Worm (Caenorhabditis elegans) whole organism, young adult: ENCODE measurements around the gene sra-11.
A peak's percentile ranks its signal among the peaks of the same experiment; 100 is the strongest.

Source experiments
- B0035.1 ChIP-seq: sonication (generic microtip); optimal IDR thresholded peaks from 2 replicates; lab custom pipeline; 2016; ENCODE audit warnings: missing genetic modification characterization, mild to moderate bottlenecking, missing compliant biosample characterization, missing genotype, missing genetic modification reagents
- B0336.3 ChIP-seq: fragments of 200-800 bp; sonication (Bioruptor generic); IDR thresholded peaks from 2 replicates; pipeline ENCODE4 v1.3.6; 2022; ENCODE audit warnings: missing genetic modification characterization, missing compliant biosample characterization
- F39B2.1 ChIP-seq: fragments of 200-800 bp; sonication (Bioruptor generic); IDR thresholded peaks from 2 replicates; pipeline ENCODE4 v1.3.6; 2022; ENCODE audit warnings: missing genetic modification reagents, missing genetic modification characterization, missing compliant biosample characterization
- F49E8.2 ChIP-seq: sonication (generic microtip); optimal IDR thresholded peaks from 3 replicates; lab custom pipeline; 2017; ENCODE audit warnings: missing genetic modification characterization, mild to moderate bottlenecking, missing compliant biosample characterization, antibody characterized with exemption, moderate library complexity; ENCODE audit not compliant: insufficient read depth
- F55B11.4 ChIP-seq: sonication (generic microtip); optimal IDR thresholded peaks from 2 replicates; lab custom pipeline; 2016; ENCODE audit warnings: missing compliant biosample characterization, missing genetic modification characterization, borderline replicate concordance; ENCODE audit not compliant: insufficient read depth
- F57A8.1 ChIP-seq: fragments of 200-800 bp; sonication (Bioruptor generic); optimal IDR thresholded peaks from 2 replicates; lab custom pipeline; 2018; ENCODE audit warnings: mild to moderate bottlenecking, missing genetic modification characterization, moderate library complexity, missing compliant biosample characterization
- K12H6.12 ChIP-seq: fragments of 200-800 bp; sonication (Bioruptor generic); optimal IDR thresholded peaks from 2 replicates; lab custom pipeline; 2018; ENCODE audit warnings: mild to moderate bottlenecking, missing genetic modification characterization, missing compliant biosample characterization
- T07F8.4 ChIP-seq: sonication (generic microtip); optimal IDR thresholded peaks from 2 replicates; lab custom pipeline; 2016; ENCODE audit warnings: mild to moderate bottlenecking, missing genetic modification characterization, moderate library complexity, missing compliant biosample characterization
- Y53F4B.3 ChIP-seq: fragments of 200-800 bp; sonication (Bioruptor generic); IDR thresholded peaks from 2 replicates; pipeline ENCODE4 v1.3.6; 2022; ENCODE audit warnings: missing genetic modification reagents, missing genetic modification characterization, missing compliant biosample characterization
- Y53G8AR.9 ChIP-seq: fragments of 200-800 bp; sonication (Bioruptor generic); conservative IDR thresholded peaks from 2 replicates; pipeline ENCODE4 v1.3.6; 2022; ENCODE audit warnings: missing genetic modification reagents, missing genetic modification characterization, missing compliant biosample characterization
- Y67H2A.10 ChIP-seq: fragments of 200-800 bp; sonication (Bioruptor generic); conservative IDR thresholded peaks from 2 replicates; pipeline ENCODE4 v1.3.6; 2022; ENCODE audit warnings: missing genetic modification reagents, missing genetic modification characterization, missing compliant biosample characterization
- ama-1 ChIP-seq, 3 experiments: fragments of 150-350 bp in 1 of 3; sonication (generic microtip) in 2 of 3; optimal IDR thresholded peaks; 2 replicates each; lab custom pipeline; 2014 to 2018; ENCODE audit warnings: missing biosample characterization in 2 of 3, missing genetic modification characterization in 2 of 3, missing genetic modification reagents in 2 of 3
- aptf-2 ChIP-seq: fragments of 200-800 bp; sonication (Bioruptor generic); conservative IDR thresholded peaks from 2 replicates; pipeline ENCODE4 v1.3.6; 2022; ENCODE audit warnings: missing genetic modification reagents, missing genetic modification characterization, missing compliant biosample characterization
- attf-3 ChIP-seq: fragments of 200-800 bp; sonication (Bioruptor generic); conservative IDR thresholded peaks from 2 replicates; pipeline ENCODE4 v1.3.6; 2022; ENCODE audit warnings: missing genetic modification reagents, missing genetic modification characterization, missing compliant biosample characterization
- attf-5 ChIP-seq: fragments of 200-800 bp; sonication (Bioruptor generic); optimal IDR thresholded peaks from 2 replicates; lab custom pipeline; 2018; ENCODE audit warnings: mild to moderate bottlenecking, missing genetic modification characterization, missing compliant biosample characterization
- bed-1 ChIP-seq: fragments of 200-800 bp; sonication (Bioruptor generic); IDR thresholded peaks from 2 replicates; pipeline ENCODE4 v1.3.6; 2022; ENCODE audit warnings: missing genetic modification reagents, missing genetic modification characterization, missing compliant biosample characterization
- bed-2 ChIP-seq: fragments of 200-800 bp; sonication (Bioruptor generic); IDR thresholded peaks from 2 replicates; pipeline ENCODE4 v1.3.6; 2022; ENCODE audit warnings: missing genetic modification reagents, missing genetic modification characterization, missing compliant biosample characterization
- cebp-1 ChIP-seq, 2 experiments: fragments of 200-800 bp in 1 of 2; sonication (Bioruptor generic) in 1 of 2; sonication (generic microtip) in 1 of 2; IDR thresholded peaks in 1 of 2; optimal IDR thresholded peaks in 1 of 2; 2 replicates each; pipeline versions ENCODE4 v1.3.6 to Lab custom; 2017 to 2022; ENCODE audit warnings: missing compliant biosample characterization in 2 of 2, missing genetic modification characterization in 2 of 2, mild to moderate bottlenecking in 1 of 2, missing genetic modification reagents in 1 of 2, moderate library complexity in 1 of 2
- ceh-79 ChIP-seq: sonication (generic microtip); optimal IDR thresholded peaks from 2 replicates; lab custom pipeline; 2017; ENCODE audit warnings: mild to moderate bottlenecking, missing genetic modification characterization, missing compliant biosample characterization
- ceh-91 ChIP-seq: fragments of 200-800 bp; sonication (Bioruptor generic); IDR thresholded peaks from 2 replicates; pipeline ENCODE4 v1.3.6; 2022; ENCODE audit warnings: missing genetic modification reagents, missing genetic modification characterization, missing compliant biosample characterization
- efl-1 ChIP-seq: fragments of 150-350 bp; optimal IDR thresholded peaks from 2 replicates; lab custom pipeline; 2014; ENCODE audit warnings: missing biosample characterization, missing genetic modification reagents, missing genetic modification characterization
- egl-18 ChIP-seq: fragments of 200-800 bp; sonication (Bioruptor generic); IDR thresholded peaks from 2 replicates; pipeline ENCODE4 v1.3.6; 2022; ENCODE audit warnings: missing genetic modification reagents, missing genetic modification characterization, missing compliant biosample characterization
- egl-44 ChIP-seq: fragments of 200-800 bp; sonication (Bioruptor generic); IDR thresholded peaks from 2 replicates; pipeline ENCODE4 v1.3.6; 2022; ENCODE audit warnings: missing genetic modification reagents, missing genetic modification characterization, missing compliant biosample characterization
- fkh-3 ChIP-seq: sonication (generic microtip); optimal IDR thresholded peaks from 2 replicates; lab custom pipeline; 2016; ENCODE audit warnings: mild to moderate bottlenecking, missing genetic modification characterization, missing compliant biosample characterization
- hmg-1.2 ChIP-seq: fragments of 200-800 bp; sonication (Bioruptor generic); IDR thresholded peaks from 2 replicates; pipeline ENCODE4 v1.3.6; 2022; ENCODE audit warnings: missing genetic modification reagents, missing genetic modification characterization, missing compliant biosample characterization
- hrde-1 ChIP-seq: sonication (generic microtip); optimal IDR thresholded peaks from 2 replicates; lab custom pipeline; 2016; ENCODE audit warnings: missing genetic modification characterization, mild to moderate bottlenecking, missing compliant biosample characterization, moderate library complexity, missing genotype, missing genetic modification reagents, borderline replicate concordance
- hsf-1 ChIP-seq: fragments of 200-800 bp; sonication (Bioruptor generic); IDR thresholded peaks from 2 replicates; pipeline ENCODE4 v1.3.6; 2022; ENCODE audit warnings: missing genetic modification reagents, missing genetic modification characterization, missing compliant biosample characterization
- lag-1 ChIP-seq: fragments of 200-800 bp; sonication (Bioruptor generic); IDR thresholded peaks from 2 replicates; pipeline ENCODE4 v1.3.6; 2022; ENCODE audit warnings: missing genetic modification reagents, missing genetic modification characterization, missing compliant biosample characterization
- let-607 ChIP-seq, 2 experiments: fragments of 200-800 bp in 1 of 2; sonication (Bioruptor generic) in 1 of 2; sonication (generic microtip) in 1 of 2; optimal IDR thresholded peaks; 2 replicates each; lab custom pipeline; 2016 to 2018; ENCODE audit warnings: mild to moderate bottlenecking in 2 of 2, missing compliant biosample characterization in 2 of 2, missing genetic modification characterization in 2 of 2, moderate library complexity in 2 of 2, missing genotype in 1 of 2
- lin-40 ChIP-seq: sonication (generic microtip); optimal IDR thresholded peaks from 2 replicates; lab custom pipeline; 2016; ENCODE audit warnings: missing genetic modification characterization, mild to moderate bottlenecking, missing compliant biosample characterization, missing genotype, missing genetic modification reagents
- madf-3 ChIP-seq: fragments of 200-800 bp; sonication (Bioruptor generic); IDR thresholded peaks from 2 replicates; pipeline ENCODE4 v1.3.6; 2022; ENCODE audit warnings: missing genetic modification reagents, missing genetic modification characterization, missing compliant biosample characterization
- nhr-179 ChIP-seq: sonication (generic microtip); optimal IDR thresholded peaks from 2 replicates; lab custom pipeline; 2016; ENCODE audit warnings: mild to moderate bottlenecking, missing genetic modification characterization, missing compliant biosample characterization
- nhr-27 ChIP-seq: fragments of 200-800 bp; sonication (Bioruptor generic); optimal IDR thresholded peaks from 2 replicates; lab custom pipeline; 2018; ENCODE audit warnings: mild to moderate bottlenecking, missing genetic modification characterization, moderate library complexity, missing compliant biosample characterization
- pha-4 ChIP-seq: fragments of 150-350 bp; sonication (generic microtip); optimal IDR thresholded peaks from 2 replicates; lab custom pipeline; 2014; ENCODE audit warnings: missing biosample characterization, missing genetic modification reagents, missing genetic modification characterization
- rec-8 ChIP-seq, 2 experiments: sonication (generic microtip); optimal IDR thresholded peaks; 2 replicates each; lab custom pipeline; 2016; ENCODE audit warnings: mild to moderate bottlenecking in 2 of 2, missing genetic modification characterization in 2 of 2, missing genetic modification reagents in 2 of 2, missing genotype in 2 of 2, missing biosample characterization in 1 of 2, missing compliant biosample characterization in 1 of 2, moderate library complexity in 1 of 2
- repo-1 ChIP-seq: sonication (generic microtip); optimal IDR thresholded peaks from 2 replicates; lab custom pipeline; 2017; ENCODE audit warnings: mild to moderate bottlenecking, missing genetic modification characterization, missing compliant biosample characterization
- snpc-4 ChIP-seq, 5 experiments: fragments of 150-350 bp in 1 of 5; sonication (generic microtip) in 4 of 5; optimal IDR thresholded peaks; 2 replicates each; lab custom pipeline; 2014 to 2018; ENCODE audit warnings: missing genetic modification characterization in 5 of 5, missing biosample characterization in 3 of 5, antibody characterized with exemption in 2 of 5, mild to moderate bottlenecking in 2 of 5, missing compliant biosample characterization in 2 of 5, missing genotype in 2 of 5, moderate library complexity in 2 of 5, missing genetic modification reagents in 1 of 5
- tbp1 ChIP-seq: fragments of 200-800 bp; sonication (Bioruptor generic); optimal IDR thresholded peaks from 2 replicates; lab custom pipeline; 2018; ENCODE audit warnings: mild to moderate bottlenecking, missing genetic modification characterization, missing compliant biosample characterization
- tlf-1 ChIP-seq: fragments of 200-800 bp; sonication (Bioruptor generic); optimal IDR thresholded peaks from 2 replicates; lab custom pipeline; 2018; ENCODE audit warnings: mild to moderate bottlenecking, missing genetic modification characterization, missing compliant biosample characterization
- unc-62 ChIP-seq: fragments of 150-350 bp; optimal IDR thresholded peaks from 2 replicates; lab custom pipeline; 2014; ENCODE audit warnings: missing biosample characterization, missing genetic modification reagents, missing genetic modification characterization
- ztf-18 ChIP-seq: sonication (generic microtip); optimal IDR thresholded peaks from 2 replicates; lab custom pipeline; 2016; ENCODE audit warnings: missing genotype, mild to moderate bottlenecking, missing genetic modification characterization, missing compliant biosample characterization
- ztf-26 ChIP-seq: sonication (generic microtip); optimal IDR thresholded peaks from 2 replicates; lab custom pipeline; 2017; ENCODE audit warnings: missing genetic modification characterization, missing compliant biosample characterization
- ztf-28 ChIP-seq: fragments of 200-800 bp; sonication (Bioruptor generic); IDR thresholded peaks from 2 replicates; pipeline ENCODE4 v1.3.6; 2022; ENCODE audit warnings: missing genetic modification reagents, missing genetic modification characterization, missing compliant biosample characterization

The sra-11 gene

ce11 chrII:10870698-10871097, 39.4 kb downstream of the sra-11 start (continued):
- TF ChIP-seq hrde-1, result peak; percentile 48
- TF ChIP-seq madf-3, result no peak
- TF ChIP-seq bed-1 (GFP tag; lab: Robert Waterston, UW), result no peak

ce11 chrII:10868670-10869246, 41.4 kb downstream of the sra-11 start, which contains the start of the genes gmps-1 and cap-2:
TSS of gene gmps-1 (minus strand) at chrII:10868720.
TSS of gene cap-2 (plus strand) at chrII:10869196.
- TF ChIP-seq F49E8.2 (tag; lab: Kevin White, UChicago), result peak; percentile 85
- TF ChIP-seq ztf-18 (tag; lab: Kevin White, UChicago), result peak; percentile 71
- no peak for TF ChIP-seq nhr-27 (tag; lab: Kevin White, UChicago)
- TF ChIP-seq efl-1 (GFP tag; lab: Kevin White, UChicago), result peak; percentile 45
- TF ChIP-seq let-607 (tag; optimal IDR thresholded peaks at IDR 0.05; lab: Kevin White, UChicago), result peak; percentile 55 to 85
- peak; percentile 82 for TF ChIP-seq ceh-91
- peak; percentile 54 for TF ChIP-seq B0035.1 (tag; lab: Kevin White, UChicago)
- TF ChIP-seq lag-1, result peak; percentile 88; the same call in 1 of the 2 replicates
- TF ChIP-seq tbp1, result peak; percentile 74
- peak; percentile 80 for TF ChIP-seq hsf-1
- 0 out of 2 replicates have a peak, but pooled peaks have one; percentile 14 for TF ChIP-seq Y53F4B.3 (GFP tag; lab: Robert Waterston, UW)
- no peak for TF ChIP-seq fkh-3 (tag; lab: Kevin White, UChicago)
- peak; percentile 92 for TF ChIP-seq madf-3
- TF ChIP-seq ama-1 (optimal IDR thresholded peaks at IDR 0.05; lab: Kevin White, UChicago), result no peak
- TF ChIP-seq ama-1 (GFP tag; optimal IDR thresholded peaks at IDR 0.05; lab: Kevin White, UChicago), result peak in 1 of 2 experiments; percentile 62
- no peak for TF ChIP-seq unc-62 (GFP tag; lab: Kevin White, UChicago)
- peak; percentile 95 for TF ChIP-seq cebp-1 (GFP tag; IDR thresholded peaks at IDR 0.05; lab: Robert Waterston, UW)
- peak; percentile 98 for TF ChIP-seq cebp-1 (tag; optimal IDR thresholded peaks at IDR 0.05; lab: Kevin White, UChicago)
- TF ChIP-seq F39B2.1 (GFP tag; lab: Robert Waterston, UW), result peak; percentile 30; the same call in 1 of the 2 replicates
- TF ChIP-seq B0336.3 (GFP tag; lab: Robert Waterston, UW), result peak; percentile 95
- TF ChIP-seq nhr-179 (tag; lab: Kevin White, UChicago), result no peak
- TF ChIP-seq ztf-28 (GFP tag; lab: Robert Waterston, UW), result peak; percentile 82; the same call in 1 of the 2 replicates
- peak; percentile 49 for TF ChIP-seq snpc-4 (GFP tag; optimal IDR thresholded peaks at IDR 0.05; lab: Kevin White, UChicago)
- TF ChIP-seq snpc-4 (tag; optimal IDR thresholded peaks at IDR 0.05; lab: Kevin White, UChicago), result peak; percentile 2 to 87 (median 48)
- peak in 1 of 2 experiments; percentile 59 for TF ChIP-seq rec-8 (tag; optimal IDR thresholded peaks at IDR 0.05; lab: Kevin White, UChicago)
- TF ChIP-seq lin-40, result peak; percentile 97
- TF ChIP-seq aptf-2, result no peak; the same call in 1 of the 2 replicates
- TF ChIP-seq repo-1, result peak; percentile 95
- TF ChIP-seq ztf-26 (tag; lab: Kevin White, UChicago), result peak; percentile 91
- no peak for TF ChIP-seq bed-2 (GFP tag; lab: Robert Waterston, UW)
- TF ChIP-seq ceh-79 (tag; lab: Kevin White, UChicago), result no peak
- TF ChIP-seq pha-4 (tag; lab: Kevin White, UChicago), result peak; percentile 71
- no peak for TF ChIP-seq F57A8.1 (GFP tag; lab: Kevin White, UChicago)
- TF ChIP-seq F55B11.4 (tag; lab: Kevin White, UChicago), result no peak
- peak; percentile 64; the same call in 1 of the 2 replicates for TF ChIP-seq Y67H2A.10 (GFP tag; lab: Robert Waterston, UW)
- peak; percentile 83 for TF ChIP-seq egl-18 (GFP tag; lab: Robert Waterston, UW)
- TF ChIP-seq hmg-1.2 (GFP tag; lab: Robert Waterston, UW), result peak; percentile 88
- peak; percentile 78 for TF ChIP-seq attf-3
- TF ChIP-seq egl-44 (GFP tag; lab: Robert Waterston, UW), result peak; percentile 76; the same call in 1 of the 2 replicates
- peak; percentile 89 for TF ChIP-seq K12H6.12 (tag; lab: Kevin White, UChicago)
- peak; percentile 98 for TF ChIP-seq Y53G8AR.9 (GFP tag; lab: Robert Waterston, UW)
- TF ChIP-seq attf-5 (GFP tag; lab: Kevin White, UChicago), result peak; percentile 96
- TF ChIP-seq T07F8.4 (tag; lab: Kevin White, UChicago), result peak; percentile 62
- TF ChIP-seq tlf-1, result peak; percentile 95
